Fruit fly (Drosophila melanogaster) whole organism, embryonic: Measurements from ENCODE around the gene CAH7.

Experiments used
- CG10462 ChIP-seq: fragments of 200-800 bp; sonication (Bioruptor generic); optimal IDR thresholded peaks from 2 replicates; lab custom pipeline; 2016; ENCODE audit warnings: missing biosample characterization, missing genetic modification characterization
- CG10543 ChIP-seq: fragments of 200-800 bp; sonication (Bioruptor generic); optimal IDR thresholded peaks from 3 replicates; lab custom pipeline; 2017; ENCODE audit warnings: missing biosample characterization, mild to moderate bottlenecking, missing genetic modification characterization, moderate library complexity
- CG12391 ChIP-seq: fragments of 200-800 bp; sonication (Bioruptor generic); optimal IDR thresholded peaks from 3 replicates; lab custom pipeline; 2018; ENCODE audit warnings: missing biosample characterization, mild to moderate bottlenecking, missing genetic modification characterization, moderate library complexity
- CG12744 ChIP-seq: fragments of 200-800 bp; sonication (Bioruptor generic); optimal IDR thresholded peaks from 2 replicates; lab custom pipeline; 2016; ENCODE audit warnings: missing biosample characterization, missing genetic modification characterization
- CG16813 ChIP-seq: fragments of 200-800 bp; sonication (Bioruptor generic); IDR thresholded peaks from 3 replicates; pipeline ENCODE4 v1.3.6; 2022; ENCODE audit warnings: missing biosample characterization, missing genetic modification characterization; ENCODE audit not compliant: partially characterized antibody
- CG17385 ChIP-seq: fragments of 200-800 bp; sonication (Bioruptor generic); optimal IDR thresholded peaks from 3 replicates; lab custom pipeline; 2018; ENCODE audit warnings: missing biosample characterization, mild to moderate bottlenecking, missing genetic modification characterization
- CG18011 ChIP-seq: fragments of 200-800 bp; sonication (Bioruptor generic); optimal IDR thresholded peaks from 2 replicates; lab custom pipeline; 2017; ENCODE audit warnings: missing biosample characterization, missing genetic modification characterization, mild to moderate bottlenecking, moderate library complexity, missing genotype
- CG18764 ChIP-seq: fragments of 200-800 bp; sonication (Bioruptor generic); optimal IDR thresholded peaks from 3 replicates; lab custom pipeline; 2016; ENCODE audit warnings: missing biosample characterization, missing genetic modification characterization
- CG2120 ChIP-seq: fragments of 200-800 bp; sonication (Bioruptor generic); optimal IDR thresholded peaks from 3 replicates; lab custom pipeline; 2016; ENCODE audit warnings: missing biosample characterization, missing genetic modification characterization
- CG2889 ChIP-seq: fragments of 200-800 bp; sonication (Bioruptor generic); IDR thresholded peaks from 3 replicates; pipeline ENCODE4 v1.3.6; 2022; ENCODE audit warnings: missing biosample characterization, missing genetic modification characterization
- CG30020 ChIP-seq: fragments of 200-800 bp; optimal IDR thresholded peaks from 2 replicates; lab custom pipeline; 2019; ENCODE audit warnings: missing biosample characterization, mild to moderate bottlenecking, missing genetic modification characterization, moderate library complexity
- CG31388 ChIP-seq: fragments of 200-800 bp; sonication (Bioruptor generic); optimal IDR thresholded peaks from 2 replicates; lab custom pipeline; 2016; ENCODE audit warnings: missing biosample characterization, missing genetic modification characterization
- CG3163 ChIP-seq: fragments of 200-800 bp; sonication (Bioruptor generic); optimal IDR thresholded peaks from 3 replicates; lab custom pipeline; 2016; ENCODE audit warnings: missing biosample characterization, missing genetic modification characterization
- CG33213 ChIP-seq: fragments of 200-800 bp; sonication (Bioruptor generic); optimal IDR thresholded peaks from 3 replicates; lab custom pipeline; 2016; ENCODE audit warnings: missing biosample characterization, missing genetic modification characterization
- CG3726 ChIP-seq: fragments of 200-800 bp; sonication (Bioruptor generic); IDR thresholded peaks from 3 replicates; pipeline ENCODE4, ENCODE4 v1.3.6; 2022; ENCODE audit warnings: missing biosample characterization, missing genetic modification characterization
- CG3838 ChIP-seq: fragments of 200-800 bp; sonication (Bioruptor generic); optimal IDR thresholded peaks from 3 replicates; lab custom pipeline; 2016; ENCODE audit warnings: missing biosample characterization, missing genetic modification characterization
- CG3847 ChIP-seq: fragments of 200-800 bp; sonication (Bioruptor generic); IDR thresholded peaks from 2 replicates; pipeline ENCODE4 v1.3.6; 2022; ENCODE audit warnings: missing biosample characterization, missing genetic modification characterization
- CG4854 ChIP-seq: fragments of 200-800 bp; sonication (Bioruptor generic); optimal IDR thresholded peaks from 2 replicates; lab custom pipeline; 2016; ENCODE audit warnings: missing biosample characterization, missing genetic modification characterization, inconsistent platforms
- CG6254 ChIP-seq: fragments of 200-800 bp; sonication (Bioruptor generic); optimal IDR thresholded peaks from 3 replicates; lab custom pipeline; 2017; ENCODE audit warnings: mild to moderate bottlenecking, missing biosample characterization, missing genetic modification reagents, missing genetic modification characterization
- CG9437 ChIP-seq: fragments of 200-800 bp; sonication (Bioruptor generic); optimal IDR thresholded peaks from 2 replicates; lab custom pipeline; 2018; ENCODE audit warnings: missing biosample characterization, mild to moderate bottlenecking, missing genetic modification characterization
- CG9932 ChIP-seq: fragments of 200-800 bp; sonication (Bioruptor generic); IDR thresholded peaks from 2 replicates; pipeline ENCODE4 v1.3.6; 2022; ENCODE audit warnings: missing biosample characterization, missing genetic modification characterization
- Chrac-16 ChIP-seq: fragments of 200-800 bp; sonication (Bioruptor generic); optimal IDR thresholded peaks from 3 replicates; lab custom pipeline; 2016; ENCODE audit warnings: missing biosample characterization, missing genetic modification characterization
- Dbx ChIP-seq: fragments of 200-800 bp; sonication (Bioruptor generic); IDR thresholded peaks from 3 replicates; pipeline ENCODE4 v1.3.6; 2022; ENCODE audit warnings: missing biosample characterization, missing genetic modification characterization
- Eip74EF ChIP-seq, 2 experiments: fragments of 200-800 bp in 1 of 2; fragments of >200 bp in 1 of 2; sonication (Bioruptor generic) in 1 of 2; optimal IDR thresholded peaks; 2 replicates each; lab custom pipeline; 2017 to 2019; ENCODE audit warnings: missing biosample characterization in 2 of 2, missing genetic modification characterization in 2 of 2, mild to moderate bottlenecking in 1 of 2, moderate library complexity in 1 of 2
- Fer2 ChIP-seq: fragments of 200-800 bp; sonication (Bioruptor generic); optimal IDR thresholded peaks from 2 replicates; lab custom pipeline; 2018; ENCODE audit warnings: missing biosample characterization, mild to moderate bottlenecking, missing genetic modification characterization, moderate library complexity
- Gsc ChIP-seq: fragments of 200-800 bp; sonication (Bioruptor generic); IDR thresholded peaks from 2 replicates; pipeline ENCODE4 v1.3.6; 2022; ENCODE audit warnings: missing biosample characterization, missing genetic modification characterization
- Gug ChIP-seq: fragments of 200-800 bp; sonication (Bioruptor generic); IDR thresholded peaks from 4 replicates; pipeline ENCODE4 v1.3.6; 2022; ENCODE audit warnings: missing biosample characterization, missing genetic modification characterization
- HLH4C ChIP-seq: fragments of 200-800 bp; sonication (Bioruptor generic); IDR thresholded peaks from 3 replicates; pipeline ENCODE4 v1.3.6; 2022; ENCODE audit warnings: missing biosample characterization, missing genetic modification characterization; ENCODE audit not compliant: partially characterized antibody
- MESR4 ChIP-seq: fragments of 200-800 bp; sonication (Bioruptor generic); optimal IDR thresholded peaks from 2 replicates; lab custom pipeline; 2018; ENCODE audit warnings: missing biosample characterization, mild to moderate bottlenecking, missing genetic modification characterization, moderate library complexity
- Nf-YB ChIP-seq: fragments of 200-800 bp; sonication (Bioruptor generic); optimal IDR thresholded peaks from 3 replicates; lab custom pipeline; 2019; ENCODE audit warnings: missing biosample characterization, mild to moderate bottlenecking, missing genetic modification characterization, moderate library complexity
- Sry-β ChIP-seq: fragments of 200-800 bp; sonication (Bioruptor generic); optimal IDR thresholded peaks from 2 replicates; lab custom pipeline; 2018; ENCODE audit warnings: missing biosample characterization, mild to moderate bottlenecking, missing genetic modification characterization, moderate library complexity
- Stat92E ChIP-seq, 3 experiments: fragments of >200 bp in 2 of 3; fragments of 200-800 bp in 1 of 3; sonication (Bioruptor generic) in 1 of 3; optimal IDR thresholded peaks; 2 replicates each; lab custom pipeline; 2017 to 2019; ENCODE audit warnings: missing biosample characterization in 3 of 3, missing genetic modification characterization in 3 of 3, mild to moderate bottlenecking in 1 of 3, moderate library complexity in 1 of 3
- Tbp ChIP-seq: fragments of >200 bp; optimal IDR thresholded peaks from 2 replicates; lab custom pipeline; 2018; ENCODE audit warnings: missing biosample characterization, missing genetic modification characterization
- ara ChIP-seq: fragments of 200-800 bp; sonication (Bioruptor generic); IDR thresholded peaks from 2 replicates; pipeline ENCODE4 v1.3.6; 2022; ENCODE audit warnings: missing biosample characterization, missing genetic modification characterization
- bab2 ChIP-seq: fragments of 200-800 bp; sonication (Bioruptor generic); optimal IDR thresholded peaks from 2 replicates; lab custom pipeline; 2016; ENCODE audit warnings: missing biosample characterization, missing genetic modification characterization
- crp ChIP-seq, 2 experiments: fragments of 200-800 bp; sonication (Bioruptor generic); optimal IDR thresholded peaks; 2 replicates in 1 of 2; 3 replicates in 1 of 2; lab custom pipeline; 2017; ENCODE audit warnings: missing biosample characterization in 2 of 2, missing genetic modification characterization in 2 of 2, mild to moderate bottlenecking in 1 of 2, moderate library complexity in 1 of 2
- disco-r ChIP-seq: fragments of 200-800 bp; sonication (Bioruptor generic); optimal IDR thresholded peaks from 2 replicates; lab custom pipeline; 2016; ENCODE audit warnings: missing biosample characterization, missing genetic modification characterization
- gem ChIP-seq: fragments of 200-800 bp; sonication (Bioruptor generic); optimal IDR thresholded peaks from 2 replicates; lab custom pipeline; 2019; ENCODE audit warnings: missing biosample characterization, mild to moderate bottlenecking, missing genetic modification characterization, moderate library complexity
- jumu ChIP-seq: fragments of 200-800 bp; sonication (Bioruptor generic); optimal IDR thresholded peaks from 3 replicates; lab custom pipeline; 2016; ENCODE audit warnings: missing biosample characterization, missing genetic modification characterization
- klu ChIP-seq: fragments of 200-800 bp; sonication (Bioruptor generic); IDR thresholded peaks from 2 replicates; pipeline ENCODE4 v1.3.6; 2022; ENCODE audit warnings: missing biosample characterization, missing genetic modification characterization
- mam ChIP-seq: fragments of 200-800 bp; sonication (Bioruptor generic); optimal IDR thresholded peaks from 3 replicates; lab custom pipeline; 2016; ENCODE audit warnings: missing biosample characterization, missing genetic modification characterization
- prd ChIP-seq, 3 experiments: fragments of >200 bp in 2 of 3; fragments of 200-800 bp in 1 of 3; sonication (Bioruptor generic) in 1 of 3; optimal IDR thresholded peaks in 2 of 3; IDR thresholded peaks in 1 of 3; 2 replicates in 2 of 3; 3 replicates in 1 of 3; pipeline versions ENCODE4 v1.3.6 to Lab custom; 2017 to 2022; ENCODE audit warnings: missing biosample characterization in 1 of 3, missing genetic modification characterization in 1 of 3
- ranshi ChIP-seq: fragments of 200-800 bp; sonication (Bioruptor generic); IDR thresholded peaks from 2 replicates; pipeline ENCODE4 v1.3.6; 2022; ENCODE audit warnings: missing biosample characterization, missing genetic modification characterization
- rib ChIP-seq: fragments of 200-800 bp; sonication (Bioruptor generic); IDR thresholded peaks from 2 replicates; pipeline ENCODE4 v1.3.6; 2022; ENCODE audit warnings: missing biosample characterization, missing genetic modification characterization
- sisA ChIP-seq: fragments of 200-800 bp; sonication (Bioruptor generic); IDR thresholded peaks from 2 replicates; pipeline ENCODE4 v1.3.6; 2022; ENCODE audit warnings: missing biosample characterization, missing genetic modification characterization
- slbo ChIP-seq: fragments of 200-800 bp; sonication (Bioruptor generic); IDR thresholded peaks from 2 replicates; pipeline ENCODE4 v1.3.6; 2022; ENCODE audit warnings: missing biosample characterization, missing genetic modification characterization
- tin ChIP-seq: fragments of 200-800 bp; sonication (Bioruptor generic); optimal IDR thresholded peaks from 3 replicates; lab custom pipeline; 2016; ENCODE audit warnings: missing biosample characterization, missing genetic modification characterization
- unc-4 ChIP-seq: fragments of 200-800 bp; sonication (Bioruptor generic); IDR thresholded peaks from 2 replicates; pipeline ENCODE4 v1.3.6; 2022; ENCODE audit warnings: missing biosample characterization, missing genetic modification characterization; ENCODE audit not compliant: partially characterized antibody
- wek ChIP-seq: fragments of 200-800 bp; sonication (Bioruptor generic); optimal IDR thresholded peaks from 3 replicates; lab custom pipeline; 2018; ENCODE audit warnings: missing biosample characterization, mild to moderate bottlenecking, missing genetic modification characterization, moderate library complexity

CAH7 gene

DNA sequence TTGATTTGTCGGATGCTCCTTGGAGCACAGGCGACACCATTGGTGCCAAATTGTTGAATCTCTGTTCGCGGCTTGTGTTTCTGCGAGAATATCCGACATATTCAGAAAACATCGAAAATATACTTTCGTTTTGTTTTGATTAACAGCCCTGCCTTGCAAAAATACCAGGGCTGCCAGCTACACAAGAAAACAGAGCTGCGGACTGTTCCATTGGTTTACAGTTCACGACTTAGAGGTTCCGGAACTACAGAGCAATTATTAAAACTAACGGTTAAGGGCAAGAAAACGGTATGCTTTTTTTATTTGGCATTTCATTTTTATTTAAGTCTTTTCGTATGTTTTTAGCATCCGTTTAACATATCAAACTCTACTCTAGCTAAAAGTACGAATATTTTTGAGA is 49.1 kb downstream of the CAH7 start, which contains the start of gene CG6254 (continued):
- 0 out of 2 replicates have a peak, but pooled peaks have one; percentile 22 for TF ChIP-seq CG3847
- 0 out of 2 replicates have a peak, but pooled peaks have one; percentile 18 for TF ChIP-seq sisA (GFP tag; lab: Robert Waterston, UW)
- no peak for TF ChIP-seq gem (tag; lab: Kevin White, UChicago)
- 0 out of 2 replicates have a peak, but pooled peaks have one; percentile 30 for TF ChIP-seq unc-4 (GFP tag; lab: Robert Waterston, UW)
- peak; percentile 35; the same call in 1 of the 4 replicates for TF ChIP-seq Gug (GFP tag; lab: Robert Waterston, UW)
- TF ChIP-seq MESR4 (GFP tag; lab: Kevin White, UChicago) = peak; percentile 57
- no peak for TF ChIP-seq jumu (GFP tag; lab: Kevin White, UChicago)
- no peak for TF ChIP-seq wek
- TF ChIP-seq CG18764 (GFP tag; lab: Kevin White, UChicago) = peak; percentile 6
- TF ChIP-seq CG3163 (GFP tag; lab: Kevin White, UChicago) = peak; percentile 15
- no peak for TF ChIP-seq Tbp (GFP tag; lab: Kevin White, UChicago)
- TF ChIP-seq CG3838 = no peak
- peak; percentile 63 for TF ChIP-seq mam
- TF ChIP-seq Stat92E (GFP tag; optimal IDR thresholded peaks at IDR 0.05; lab: Kevin White, UChicago) = peak in 1 of 3 experiments; percentile 30
- peak; percentile 47 for TF ChIP-seq tin (GFP tag; lab: Kevin White, UChicago)
- peak; percentile 54 for TF ChIP-seq CG30020 (tag; lab: Kevin White, UChicago)
- TF ChIP-seq prd (optimal IDR thresholded peaks at IDR 0.05; lab: Kevin White, UChicago) = no peak
- 0 out of 3 replicates have a peak, but pooled peaks have one; percentile 37 for TF ChIP-seq prd (GFP tag; IDR thresholded peaks at IDR 0.05; lab: Robert Waterston, UW)
- TF ChIP-seq rib (GFP tag; lab: Robert Waterston, UW) = no peak
- TF ChIP-seq Eip74EF (GFP tag; optimal IDR thresholded peaks at IDR 0.05; lab: Kevin White, UChicago) = no peak
- peak; percentile 39 for TF ChIP-seq Sry-β (GFP tag; lab: Kevin White, UChicago)
- TF ChIP-seq HLH4C (GFP tag; lab: Robert Waterston, UW) = no peak; the same call in 1 of the 3 replicates
- peak; percentile 45 for TF ChIP-seq CG12391 (tag; lab: Kevin White, UChicago)
- TF ChIP-seq CG10462 (GFP tag; lab: Kevin White, UChicago) = peak; percentile 14
- TF ChIP-seq Dbx (GFP tag; lab: Robert Waterston, UW) = peak; percentile 71
- peak; percentile 40 for TF ChIP-seq CG33213 (GFP tag; lab: Kevin White, UChicago)
- TF ChIP-seq CG17385 (GFP tag; lab: Kevin White, UChicago) = no peak
- TF ChIP-seq CG12744 (GFP tag; lab: Kevin White, UChicago) = peak; percentile 48
- TF ChIP-seq CG9437 (GFP tag; lab: Kevin White, UChicago) = no peak
- TF ChIP-seq CG6254 = no peak
- no peak for TF ChIP-seq CG18011 (GFP tag; lab: Kevin White, UChicago)
- no peak for TF ChIP-seq ranshi
- TF ChIP-seq bab2 (GFP tag; lab: Kevin White, UChicago) = peak; percentile 1
- no peak for TF ChIP-seq Gsc (GFP tag; lab: Robert Waterston, UW)
- peak; percentile 32; the same call in 1 of the 3 replicates for TF ChIP-seq CG16813
- no peak for TF ChIP-seq klu (GFP tag; lab: Robert Waterston, UW)
- peak; percentile 74; the same call in 1 of the 2 replicates for TF ChIP-seq slbo (GFP tag; lab: Robert Waterston, UW)
- TF ChIP-seq CG4854 = peak; percentile 15
- TF ChIP-seq CG3726 (GFP tag; lab: Robert Waterston, UW) = no peak
- peak; percentile 76 for TF ChIP-seq CG9932
- TF ChIP-seq Fer2 (tag; lab: Kevin White, UChicago) = peak; percentile 24
- TF ChIP-seq Chrac-16 = peak; percentile 34
- TF ChIP-seq CG2889 = no peak
- no peak for TF ChIP-seq CG31388 (GFP tag; lab: Kevin White, UChicago)
- no peak for TF ChIP-seq Nf-YB (GFP tag; lab: Kevin White, UChicago)
- TF ChIP-seq CG2120 (GFP tag; lab: Kevin White, UChicago) = peak; percentile 73
- TF ChIP-seq crp (GFP tag; optimal IDR thresholded peaks at IDR 0.05; lab: Kevin White, UChicago) = no peak
- TF ChIP-seq ara (GFP tag; lab: Robert Waterston, UW) = no peak
- TF ChIP-seq CG10543 = no peak
- no peak for TF ChIP-seq disco-r (GFP tag; lab: Kevin White, UChicago)
